Worm (Caenorhabditis elegans): ENCODE data around the gene rcq-5.

- TF ChIP-seq ceh-83 (GFP tag; optimal IDR thresholded peaks at IDR 0.05): no peak
- TF ChIP-seq sptf-1 (tag; optimal IDR thresholded peaks at IDR 0.05): no peak
- no peak for TF ChIP-seq lin-13 (tag; optimal IDR thresholded peaks at IDR 0.05)
- no peak for TF ChIP-seq pha-4 (tag; optimal IDR thresholded peaks at IDR 0.05)
- no peak for TF ChIP-seq elt-3 (tag; optimal IDR thresholded peaks at IDR 0.05)
- no peak for TF ChIP-seq ces-1 (GFP tag; optimal IDR thresholded peaks at IDR 0.05)
- TF ChIP-seq ham-2 (GFP tag; optimal IDR thresholded peaks at IDR 0.05): no peak
- no peak for TF ChIP-seq blmp-1 (tag; optimal IDR thresholded peaks at IDR 0.05)
- no peak for TF ChIP-seq unc-62 (GFP tag; optimal IDR thresholded peaks at IDR 0.05)
- TF ChIP-seq mab-5 (tag; optimal IDR thresholded peaks at IDR 0.05): no peak
- TF ChIP-seq lsy-2 (tag; optimal IDR thresholded peaks at IDR 0.05): no peak
- TF ChIP-seq nhr-237 (tag; optimal IDR thresholded peaks at IDR 0.05): no peak
- no peak for TF ChIP-seq elt-1 (tag; optimal IDR thresholded peaks at IDR 0.05; ENCODE audit: borderline replicate concordance, insufficient read depth)
Measured at ce11 chrIII:4087064-4087463, 29.3 kb upstream of the rcq-5 start.

Measured in whole organism, mixed stage, embryonic.